Fruit fly (Drosophila melanogaster) whole organism, embryonic: ENCODE measurements around the gene Gr36a.
A peak's percentile ranks its signal among the peaks of the same experiment; 100 is the strongest.

Experiments used
- Abd-B ChIP-seq: fragments of 200-800 bp; sonication (Bioruptor generic); optimal IDR thresholded peaks from 2 replicates; lab custom pipeline; 2018; ENCODE audit warnings: missing biosample characterization, mild to moderate bottlenecking, missing genetic modification characterization, moderate library complexity
- Antp ChIP-seq: fragments of 200-800 bp; sonication (Bioruptor generic); optimal IDR thresholded peaks from 3 replicates; lab custom pipeline; 2016; ENCODE audit warnings: missing biosample characterization, missing genetic modification characterization
- CG10274 ChIP-seq: fragments of 200-800 bp; sonication (Bioruptor generic); optimal IDR thresholded peaks from 3 replicates; lab custom pipeline; 2017; ENCODE audit warnings: missing biosample characterization, mild to moderate bottlenecking, missing genetic modification characterization
- CG10366 ChIP-seq: fragments of 200-800 bp; sonication (Bioruptor generic); IDR thresholded peaks from 2 replicates; pipeline ENCODE4 v1.3.6; 2022; ENCODE audit warnings: missing biosample characterization, missing genetic modification characterization
- CG11723 ChIP-seq: fragments of 200-800 bp; sonication (Bioruptor generic); optimal IDR thresholded peaks from 2 replicates; lab custom pipeline; 2017; ENCODE audit warnings: missing biosample characterization, mild to moderate bottlenecking, missing genetic modification characterization
- CG12769 ChIP-seq: fragments of 200-800 bp; sonication (Bioruptor generic); optimal IDR thresholded peaks from 2 replicates; lab custom pipeline; 2019; ENCODE audit warnings: missing biosample characterization, mild to moderate bottlenecking, missing genetic modification characterization, moderate library complexity
- CG13296 ChIP-seq: fragments of 200-800 bp; sonication (Bioruptor generic); optimal IDR thresholded peaks from 3 replicates; lab custom pipeline; 2018; ENCODE audit warnings: missing biosample characterization, mild to moderate bottlenecking, missing genetic modification characterization
- CG13624 ChIP-seq: fragments of 200-800 bp; sonication (Bioruptor generic); optimal IDR thresholded peaks from 2 replicates; lab custom pipeline; 2016; ENCODE audit warnings: missing biosample characterization, missing genetic modification characterization
- CG15514 ChIP-seq: fragments of 200-800 bp; sonication (Bioruptor generic); optimal IDR thresholded peaks from 3 replicates; lab custom pipeline; 2017; ENCODE audit warnings: missing biosample characterization, missing genetic modification characterization, mild to moderate bottlenecking, moderate library complexity, missing genetic modification reagents
- CG1602 ChIP-seq: fragments of 200-800 bp; sonication (Bioruptor generic); optimal IDR thresholded peaks from 3 replicates; lab custom pipeline; 2016; ENCODE audit warnings: missing biosample characterization, missing genetic modification characterization
- CG1792 ChIP-seq: fragments of 200-800 bp; sonication (Bioruptor generic); optimal IDR thresholded peaks from 2 replicates; lab custom pipeline; 2016; ENCODE audit warnings: missing biosample characterization, missing genetic modification characterization
- CG2120 ChIP-seq: fragments of 200-800 bp; sonication (Bioruptor generic); optimal IDR thresholded peaks from 3 replicates; lab custom pipeline; 2016; ENCODE audit warnings: missing biosample characterization, missing genetic modification characterization
- CG2678 ChIP-seq: fragments of 200-800 bp; sonication (Bioruptor generic); optimal IDR thresholded peaks from 3 replicates; lab custom pipeline; 2019; ENCODE audit warnings: missing biosample characterization, mild to moderate bottlenecking, missing genetic modification characterization, moderate library complexity
- CG30020 ChIP-seq: fragments of 200-800 bp; optimal IDR thresholded peaks from 2 replicates; lab custom pipeline; 2019; ENCODE audit warnings: missing biosample characterization, mild to moderate bottlenecking, missing genetic modification characterization, moderate library complexity
- CG32532 ChIP-seq: fragments of 200-800 bp; sonication (Bioruptor generic); IDR thresholded peaks from 2 replicates; pipeline ENCODE4 v1.3.6; 2022; ENCODE audit warnings: missing biosample characterization, missing genetic modification characterization
- CG3281 ChIP-seq: fragments of 200-800 bp; sonication (Bioruptor generic); optimal IDR thresholded peaks from 3 replicates; lab custom pipeline; 2017; ENCODE audit warnings: missing biosample characterization, mild to moderate bottlenecking, missing genetic modification characterization
- CG3995 ChIP-seq: fragments of 200-800 bp; sonication (Bioruptor generic); optimal IDR thresholded peaks from 3 replicates; lab custom pipeline; 2016; ENCODE audit warnings: missing biosample characterization, missing genetic modification characterization
- CG5953 ChIP-seq: fragments of 200-800 bp; sonication (Bioruptor generic); IDR thresholded peaks from 2 replicates; pipeline ENCODE4 v1.3.6; 2022; ENCODE audit warnings: missing biosample characterization, missing genetic modification characterization
- CG6683 ChIP-seq: fragments of 200-800 bp; sonication (Bioruptor generic); optimal IDR thresholded peaks from 2 replicates; lab custom pipeline; 2017; ENCODE audit warnings: missing biosample characterization, mild to moderate bottlenecking, missing genetic modification characterization, missing genetic modification reagents
- CG7556 ChIP-seq: fragments of 200-800 bp; sonication (Bioruptor generic); optimal IDR thresholded peaks from 2 replicates; lab custom pipeline; 2017; ENCODE audit warnings: missing biosample characterization, mild to moderate bottlenecking, missing genetic modification characterization
- CG8924 ChIP-seq: fragments of 200-800 bp; optimal IDR thresholded peaks from 3 replicates; lab custom pipeline; 2019; ENCODE audit warnings: missing biosample characterization, mild to moderate bottlenecking, missing genetic modification characterization, moderate library complexity
- Dad ChIP-seq: fragments of 200-800 bp; sonication (Bioruptor generic); optimal IDR thresholded peaks from 3 replicates; lab custom pipeline; 2016; ENCODE audit warnings: missing biosample characterization, missing genetic modification characterization
- Dbx ChIP-seq: fragments of 200-800 bp; sonication (Bioruptor generic); IDR thresholded peaks from 3 replicates; pipeline ENCODE4 v1.3.6; 2022; ENCODE audit warnings: missing biosample characterization, missing genetic modification characterization
- Dip2 ChIP-seq: fragments of 200-800 bp; sonication (Bioruptor generic); IDR thresholded peaks from 2 replicates; pipeline ENCODE4 v1.3.6; 2022; ENCODE audit warnings: missing biosample characterization, missing genetic modification characterization
- Ets65A ChIP-seq: fragments of 200-800 bp; sonication (Bioruptor generic); peaks from one replicate; lab custom pipeline; 2016; ENCODE audit warnings: missing biosample characterization, missing genetic modification characterization
- Fer1 ChIP-seq: fragments of 200-800 bp; sonication (Bioruptor generic); optimal IDR thresholded peaks from 2 replicates; lab custom pipeline; 2017; ENCODE audit warnings: missing biosample characterization, mild to moderate bottlenecking, missing genetic modification characterization
- Fer3 ChIP-seq: fragments of 200-800 bp; sonication (Bioruptor generic); optimal IDR thresholded peaks from 2 replicates; lab custom pipeline; 2018; ENCODE audit warnings: missing biosample characterization, mild to moderate bottlenecking, missing genetic modification characterization, moderate library complexity
- Gug ChIP-seq: fragments of 200-800 bp; sonication (Bioruptor generic); IDR thresholded peaks from 4 replicates; pipeline ENCODE4 v1.3.6; 2022; ENCODE audit warnings: missing biosample characterization, missing genetic modification characterization
- Hsf ChIP-seq: fragments of 200-800 bp; sonication (Bioruptor generic); optimal IDR thresholded peaks from 3 replicates; lab custom pipeline; 2016; ENCODE audit warnings: missing biosample characterization, missing genetic modification characterization
- Max ChIP-seq: fragments of 200-800 bp; sonication (Bioruptor generic); optimal IDR thresholded peaks from 2 replicates; lab custom pipeline; 2016; ENCODE audit warnings: missing biosample characterization, mild to moderate bottlenecking, missing genetic modification characterization
- Oaz ChIP-seq: fragments of 200-800 bp; sonication (Bioruptor generic); IDR thresholded peaks from 2 replicates; pipeline ENCODE4 v1.3.6; 2022; ENCODE audit warnings: missing biosample characterization, missing genetic modification characterization
- abd-A ChIP-seq: fragments of 200-800 bp; sonication (Bioruptor generic); optimal IDR thresholded peaks from 3 replicates; lab custom pipeline; 2019; ENCODE audit warnings: missing biosample characterization, mild to moderate bottlenecking, missing genetic modification characterization, moderate library complexity
- bigmax ChIP-seq: fragments of 200-800 bp; sonication (Bioruptor generic); optimal IDR thresholded peaks from 2 replicates; lab custom pipeline; 2018; ENCODE audit warnings: missing biosample characterization, mild to moderate bottlenecking, missing genetic modification characterization
- caup ChIP-seq: fragments of 200-800 bp; sonication (Bioruptor generic); optimal IDR thresholded peaks from 3 replicates; lab custom pipeline; 2017; ENCODE audit warnings: missing biosample characterization, mild to moderate bottlenecking, missing genetic modification characterization, moderate library complexity; ENCODE audit not compliant: severe bottlenecking
- ci ChIP-seq: fragments of 200-800 bp; sonication (Bioruptor generic); IDR thresholded peaks from 3 replicates; pipeline ENCODE4 v1.3.6; 2022; ENCODE audit warnings: missing biosample characterization, missing genetic modification characterization
- fd102C ChIP-seq: fragments of 200-800 bp; sonication (Bioruptor generic); optimal IDR thresholded peaks from 2 replicates; lab custom pipeline; 2018; ENCODE audit warnings: missing biosample characterization, mild to moderate bottlenecking, missing genetic modification characterization, moderate library complexity
- gcm ChIP-seq: fragments of 200-800 bp; sonication (Bioruptor generic); optimal IDR thresholded peaks from 2 replicates; lab custom pipeline; 2019; ENCODE audit warnings: missing biosample characterization, mild to moderate bottlenecking, missing genetic modification characterization, moderate library complexity
- gcm2 ChIP-seq: fragments of 200-800 bp; sonication (Bioruptor generic); optimal IDR thresholded peaks from 2 replicates; lab custom pipeline; 2016; ENCODE audit warnings: missing biosample characterization, missing genetic modification characterization
- ham ChIP-seq: fragments of 200-800 bp; sonication (Bioruptor generic); IDR thresholded peaks from 2 replicates; pipeline ENCODE4 v1.3.6; 2022; ENCODE audit warnings: missing biosample characterization, missing genetic modification characterization
- kni ChIP-seq: fragments of 200-800 bp; sonication (Bioruptor generic); optimal IDR thresholded peaks from 3 replicates; lab custom pipeline; 2017; ENCODE audit warnings: mild to moderate bottlenecking, missing biosample characterization, missing genetic modification reagents, missing genetic modification characterization
- lab ChIP-seq: fragments of 200-800 bp; sonication (Bioruptor generic); optimal IDR thresholded peaks from 3 replicates; lab custom pipeline; 2017; ENCODE audit warnings: missing biosample characterization, missing genetic modification characterization, mild to moderate bottlenecking, moderate library complexity, missing genetic modification reagents
- lilli ChIP-seq: fragments of 200-800 bp; sonication (Bioruptor generic); optimal IDR thresholded peaks from 3 replicates; lab custom pipeline; 2016; ENCODE audit warnings: missing biosample characterization, missing genetic modification characterization
- odd ChIP-seq: fragments of 200-800 bp; sonication (Bioruptor generic); optimal IDR thresholded peaks from 2 replicates; lab custom pipeline; 2017; ENCODE audit warnings: missing biosample characterization, mild to moderate bottlenecking, missing genetic modification characterization
- pfk ChIP-seq: fragments of 200-800 bp; sonication (Bioruptor generic); optimal IDR thresholded peaks from 2 replicates; lab custom pipeline; 2018; ENCODE audit warnings: missing biosample characterization, mild to moderate bottlenecking, missing genetic modification characterization, moderate library complexity
- rib ChIP-seq: fragments of 200-800 bp; sonication (Bioruptor generic); IDR thresholded peaks from 2 replicates; pipeline ENCODE4 v1.3.6; 2022; ENCODE audit warnings: missing biosample characterization, missing genetic modification characterization
- row ChIP-seq: fragments of 200-800 bp; sonication (Bioruptor generic); IDR thresholded peaks from 3 replicates; pipeline ENCODE4 v1.3.6; 2022; ENCODE audit warnings: missing biosample characterization, missing genetic modification characterization
- sd ChIP-seq: fragments of 200-800 bp; sonication (Bioruptor generic); optimal IDR thresholded peaks from 3 replicates; lab custom pipeline; 2018; ENCODE audit warnings: missing biosample characterization, mild to moderate bottlenecking, missing genetic modification characterization, moderate library complexity
- sens ChIP-seq: fragments of 200-800 bp; sonication (Bioruptor generic); peaks from one replicate; lab custom pipeline; 2016; ENCODE audit warnings: missing biosample characterization, missing genetic modification characterization
- sens-2 ChIP-seq: fragments of 200-800 bp; sonication (Bioruptor generic); IDR thresholded peaks from 2 replicates; pipeline ENCODE4 v1.3.6; 2022; ENCODE audit warnings: missing biosample characterization, missing genetic modification characterization
- stc ChIP-seq: fragments of 200-800 bp; sonication (Bioruptor generic); IDR thresholded peaks from 2 replicates; pipeline ENCODE4 v1.3.6; 2022; ENCODE audit warnings: missing biosample characterization, missing genetic modification characterization
- toy ChIP-seq: fragments of 200-800 bp; sonication (Bioruptor generic); IDR thresholded peaks from 2 replicates; pipeline ENCODE4 v1.3.6; 2022; ENCODE audit warnings: missing biosample characterization, missing genetic modification characterization
- trem ChIP-seq: fragments of 200-800 bp; optimal IDR thresholded peaks from 3 replicates; lab custom pipeline; 2019; ENCODE audit warnings: missing biosample characterization, mild to moderate bottlenecking, missing genetic modification characterization, moderate library complexity

The Gr36a gene

DNA sequence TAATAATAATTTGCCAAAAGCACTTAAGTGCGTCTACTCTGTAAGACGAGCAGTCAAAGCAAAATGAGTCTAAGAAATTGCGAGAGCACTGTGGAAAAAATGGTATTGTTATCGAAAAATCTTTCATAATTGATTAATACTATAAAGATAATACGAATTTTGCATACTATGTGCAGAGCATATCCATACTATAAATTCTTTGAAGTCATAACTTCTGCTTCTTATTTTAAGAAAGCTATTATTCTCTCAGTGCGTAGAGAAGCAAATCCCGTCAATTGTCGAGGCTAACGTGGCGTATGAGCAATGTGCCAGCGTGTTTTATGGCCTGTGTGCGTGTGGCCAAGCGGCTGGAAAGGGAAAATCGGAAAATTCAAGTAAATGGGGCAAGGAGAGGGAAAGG lies 16.8 kb upstream of the Gr36a start (continued):
- TF ChIP-seq fd102C (no peak), CG15514 (GFP tag; lab: Kevin White, UChicago) (peak; percentile 23), CG2120 (GFP tag; lab: Kevin White, UChicago) (peak; percentile 52), Dip2 (no peak), CG8924 (tag; lab: Kevin White, UChicago) (no peak), CG3281 (GFP tag; lab: Kevin White, UChicago) (no peak), gcm2 (GFP tag; lab: Kevin White, UChicago) (no peak), CG1792 (GFP tag; lab: Kevin White, UChicago) (no peak), CG2678 (peak; percentile 57), bigmax (no peak), Abd-B (GFP tag; lab: Kevin White, UChicago) (no peak), CG12769 (tag; lab: Kevin White, UChicago) (peak; percentile 43), Antp (no peak), stc (GFP tag; lab: Robert Waterston, UW) (no peak), lab (GFP tag; lab: Kevin White, UChicago) (peak; percentile 68), sd (no peak), CG13296 (peak; percentile 33), gcm (GFP tag; lab: Kevin White, UChicago) (no peak), odd (no peak), CG10274 (GFP tag; lab: Kevin White, UChicago) (no peak), sens (peak; percentile 37), ham (GFP tag; lab: Robert Waterston, UW) (no peak), CG5953 (GFP tag; lab: Robert Waterston, UW) (no peak), abd-A (peak; percentile 63), CG30020 (tag; lab: Kevin White, UChicago) (no peak), sens-2 (GFP tag; lab: Robert Waterston, UW) (no peak), kni (GFP tag; lab: Kevin White, UChicago) (no peak), CG6683 (GFP tag; lab: Kevin White, UChicago) (no peak), Fer1 (GFP tag; lab: Kevin White, UChicago) (peak; percentile 55), CG7556 (GFP tag; lab: Kevin White, UChicago) (peak; percentile 41), caup (GFP tag; lab: Kevin White, UChicago) (no peak), CG32532 (GFP tag; lab: Robert Waterston, UW) (peak; percentile 48; the same call in 1 of the 2 replicates), CG10366 (GFP tag; lab: Robert Waterston, UW) (no peak), Max (GFP tag; lab: Kevin White, UChicago) (no peak), Gug (GFP tag; lab: Robert Waterston, UW) (0 out of 4 replicates have a peak, but pooled peaks have one; percentile 7), Oaz (GFP tag; lab: Robert Waterston, UW) (no peak), Fer3 (peak; percentile 6), Ets65A (GFP tag; lab: Kevin White, UChicago) (peak; percentile 69), CG11723 (GFP tag; lab: Kevin White, UChicago) (no peak), pfk (GFP tag; lab: Kevin White, UChicago) (no peak), trem (tag; lab: Kevin White, UChicago) (no peak), Hsf (GFP tag; lab: Kevin White, UChicago) (no peak), Dad (GFP tag; lab: Kevin White, UChicago) (no peak), row (peak; percentile 56), lilli (GFP tag; lab: Kevin White, UChicago) (peak; percentile 26), rib (no peak), toy (no peak), Dbx (no peak), CG1602 (no peak), CG13624 (GFP tag; lab: Kevin White, UChicago) (no peak), ci (GFP tag; lab: Robert Waterston, UW) (no peak), CG3995 (GFP tag; lab: Kevin White, UChicago) (no peak)
